Worm (Caenorhabditis elegans): Measurements from ENCODE around the gene rpt-4.

rpt-4 gene

DNA sequence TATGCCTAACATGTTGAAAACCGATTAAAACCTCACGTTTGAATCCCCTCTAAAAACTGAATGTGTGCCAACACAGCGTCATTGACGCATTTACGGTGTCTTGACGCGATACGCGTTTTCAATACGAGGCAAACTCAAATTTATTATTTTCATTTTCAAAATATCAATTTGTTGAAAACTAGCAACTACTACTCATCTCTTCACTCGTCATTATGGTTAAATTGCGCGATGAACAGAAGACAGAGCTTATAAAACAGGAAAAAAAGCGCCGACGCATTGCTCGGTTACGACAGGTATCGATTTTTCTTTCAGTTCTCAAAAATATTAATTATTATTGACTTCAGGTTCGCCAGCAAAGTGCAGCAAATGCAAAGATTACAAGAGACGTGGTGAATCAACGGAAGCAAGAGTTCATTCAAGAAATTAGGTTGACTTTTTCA is 21.4 kb downstream of the rpt-4 start, which contains the start of gene enee-1 (continued):
- no peak for TF ChIP-seq nhr-11 (tag; optimal IDR thresholded peaks at IDR 0.05)
- peak; percentile 18 for TF ChIP-seq nhr-77 (tag; optimal IDR thresholded peaks at IDR 0.05)
- TF ChIP-seq sma-9 (GFP tag; optimal IDR thresholded peaks at IDR 0.05) = peak; percentile 90
- TF ChIP-seq sma-9 (tag; optimal IDR thresholded peaks at IDR 0.05) = no peak
- no peak for TF ChIP-seq lin-39 (tag; optimal IDR thresholded peaks at IDR 0.05)
- peak; percentile 4 for TF ChIP-seq egl-27 (tag; optimal IDR thresholded peaks at IDR 0.05)
- peak; percentile 50 for TF ChIP-seq fos-1 (tag; optimal IDR thresholded peaks at IDR 0.05)
- TF ChIP-seq R02D3.7 (tag; optimal IDR thresholded peaks at IDR 0.05) = peak; percentile 62

ce11 chrII:23739-24138 is 22.3 kb downstream of the rpt-4 start:
- TF ChIP-seq unc-39 (tag; optimal IDR thresholded peaks at IDR 0.05) = no peak
- peak; percentile 27 for TF ChIP-seq elt-3 (tag; optimal IDR thresholded peaks at IDR 0.05)
- TF ChIP-seq nhr-12 (tag; optimal IDR thresholded peaks at IDR 0.05) = no peak
- no peak for TF ChIP-seq ztf-4 (tag; optimal IDR thresholded peaks at IDR 0.05)
- peak; percentile 62 for TF ChIP-seq ama-1 (optimal IDR thresholded peaks at IDR 0.05)
- TF ChIP-seq elt-1 (tag; optimal IDR thresholded peaks at IDR 0.05) = no peak

DNA sequence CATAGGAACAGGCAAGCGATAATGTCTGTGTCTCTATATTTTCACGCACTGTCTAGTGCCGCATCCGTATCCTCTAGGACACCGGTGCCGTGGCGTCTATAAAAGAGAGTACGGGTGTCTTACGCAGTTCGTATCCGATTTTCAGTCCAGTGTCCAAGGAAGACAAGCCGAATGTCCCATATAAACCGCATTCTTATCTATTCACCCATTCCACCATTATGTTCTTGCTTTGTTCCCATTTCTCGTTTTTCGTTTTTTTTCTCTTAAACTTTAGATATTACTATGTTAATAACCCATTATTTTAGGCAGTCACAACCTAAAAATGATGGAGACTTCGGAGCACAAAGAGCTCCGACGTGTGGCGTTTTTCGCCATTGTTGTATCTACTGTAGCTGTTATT is 23.0 kb downstream of the rpt-4 start, which contains the start of gene sqt-2:
sqt-2 (plus strand) TSS at position 301 of the 400 bp plus-strand sequence.
- TF ChIP-seq lin-13 (GFP tag; optimal IDR thresholded peaks at IDR 0.05) = no peak
- peak; percentile 25 for TF ChIP-seq nhr-21 (tag; optimal IDR thresholded peaks at IDR 0.05)
- TF ChIP-seq skn-1 (tag; optimal IDR thresholded peaks at IDR 0.05) = no peak
- TF ChIP-seq C34F6.9 (tag; optimal IDR thresholded peaks at IDR 0.05) = no peak
- TF ChIP-seq nhr-6 (tag; optimal IDR thresholded peaks at IDR 0.05) = peak; percentile 37
- no peak for TF ChIP-seq ztf-11 (tag; optimal IDR thresholded peaks at IDR 0.05)
- TF ChIP-seq ama-1 (optimal IDR thresholded peaks at IDR 0.05) = peak; percentile 13

DNA sequence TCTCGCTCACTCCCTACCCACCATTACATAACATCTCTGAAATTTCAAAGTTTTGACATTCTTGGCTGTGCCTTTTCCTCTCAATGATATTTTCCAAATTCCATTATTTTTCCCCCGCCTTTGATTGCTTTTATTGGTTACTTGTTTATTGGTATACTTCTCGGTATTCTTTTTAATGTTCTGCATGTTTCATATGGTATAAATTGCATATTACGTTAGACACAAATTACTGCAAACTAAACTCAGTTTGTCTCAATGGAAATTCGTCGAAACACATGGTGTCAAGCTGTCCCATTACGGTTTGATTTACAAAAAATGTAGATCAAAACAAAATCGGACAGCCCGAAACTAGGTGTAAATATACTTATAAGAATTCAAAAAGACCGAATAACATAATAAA is 24.1 kb downstream of the rpt-4 start:
- TF ChIP-seq nhr-6 (tag; optimal IDR thresholded peaks at IDR 0.05) (peak; percentile 59), mab-5 (tag; optimal IDR thresholded peaks at IDR 0.05) (no peak)

ce11 chrII:19238-19637 is 26.8 kb downstream of the rpt-4 start, which contains the start of gene gmeb-1:
Gene gmeb-1, plus strand, starts transcription at chrII:19538.
- TF ChIP-seq sma-9 (GFP tag; optimal IDR thresholded peaks at IDR 0.05) (no peak), sma-9 (tag; optimal IDR thresholded peaks at IDR 0.05) (no peak), C34F6.9 (tag; optimal IDR thresholded peaks at IDR 0.05) (no peak)

ce11 chrII:18787-19186 is 27.2 kb downstream of the rpt-4 start:
- TF ChIP-seq sma-9 (GFP tag; optimal IDR thresholded peaks at IDR 0.05) (peak; percentile 59), sma-9 (tag; optimal IDR thresholded peaks at IDR 0.05) (no peak), snpc-4 (tag; optimal IDR thresholded peaks at IDR 0.05) (no peak), ZK546.5 (tag; optimal IDR thresholded peaks at IDR 0.05) (no peak), nhr-6 (tag; optimal IDR thresholded peaks at IDR 0.05) (peak; percentile 98), C34F6.9 (tag; optimal IDR thresholded peaks at IDR 0.05) (peak; percentile 85), skn-1 (tag; optimal IDR thresholded peaks at IDR 0.05) (no peak), mbf-1 (tag; optimal IDR thresholded peaks at IDR 0.05) (no peak), nhr-12 (tag; optimal IDR thresholded peaks at IDR 0.05) (no peak), fos-1 (tag; optimal IDR thresholded peaks at IDR 0.05) (peak; percentile 74), F13H6.1 (tag; optimal IDR thresholded peaks at IDR 0.05) (peak; percentile 79), ztf-1 (GFP tag; conservative IDR thresholded peaks at IDR 0.05) (no peak), blmp-1 (tag; optimal IDR thresholded peaks at IDR 0.05; ENCODE audit: insufficient read depth) (no peak), ama-1 (optimal IDR thresholded peaks at IDR 0.05) (no peak), nhr-10 (tag; optimal IDR thresholded peaks at IDR 0.05) (no peak), nhr-23 (tag; optimal IDR thresholded peaks at IDR 0.05) (no peak), lin-11 (tag; optimal IDR thresholded peaks at IDR 0.05) (peak; percentile 32), unc-39 (tag; optimal IDR thresholded peaks at IDR 0.05) (no peak), lsy-2 (tag; optimal IDR thresholded peaks at IDR 0.05) (peak; percentile 38 to 66), ztf-4 (tag; optimal IDR thresholded peaks at IDR 0.05) (no peak), sem-4 (tag; optimal IDR thresholded peaks at IDR 0.05) (peak; percentile 42), aly-2 (tag; optimal IDR thresholded peaks at IDR 0.05) (no peak), ceh-16 (tag; optimal IDR thresholded peaks at IDR 0.05) (no peak), nhr-21 (tag; optimal IDR thresholded peaks at IDR 0.05) (peak; percentile 70), alr-1 (tag; optimal IDR thresholded peaks at IDR 0.05) (no peak), nhr-11 (tag; optimal IDR thresholded peaks at IDR 0.05) (no peak), elt-3 (tag; optimal IDR thresholded peaks at IDR 0.05) (no peak), unc-55 (GFP tag; optimal IDR thresholded peaks at IDR 0.05) (peak; percentile 82), ceh-82 (tag; optimal IDR thresholded peaks at IDR 0.05) (no peak), zag-1 (tag; optimal IDR thresholded peaks at IDR 0.05) (peak; percentile 41), unc-62 (GFP tag; optimal IDR thresholded peaks at IDR 0.05) (no peak), sma-3 (GFP tag; optimal IDR thresholded peaks at IDR 0.05) (peak; percentile 30), gmeb-1 (tag; optimal IDR thresholded peaks at IDR 0.05) (no peak), nhr-237 (tag; optimal IDR thresholded peaks at IDR 0.05) (no peak), R02D3.7 (tag; optimal IDR thresholded peaks at IDR 0.05) (no peak), ztf-11 (tag; optimal IDR thresholded peaks at IDR 0.05) (no peak), crh-2 (tag; optimal IDR thresholded peaks at IDR 0.05) (peak; percentile 93)

Data from whole organism, L2 larva.